Worm (Caenorhabditis elegans) whole organism, young adult: ENCODE data around the gene T25B9.2.

ENCODE experiments used
- aptf-3 ChIP-seq: fragments of 200-800 bp; sonication (Bioruptor generic); IDR thresholded peaks from 2 replicates; pipeline ENCODE4 v1.3.6; 2022; ENCODE audit warnings: missing genetic modification characterization, missing compliant biosample characterization
- ceh-27 ChIP-seq: fragments of 200-800 bp; sonication (Bioruptor generic); optimal IDR thresholded peaks from 2 replicates; lab custom pipeline; 2018; ENCODE audit warnings: mild to moderate bottlenecking, missing genetic modification characterization, moderate library complexity, missing compliant biosample characterization
- nfya-1 ChIP-seq: sonication (generic microtip); optimal IDR thresholded peaks from 2 replicates; lab custom pipeline; 2017; ENCODE audit warnings: antibody characterized with exemption, missing compliant biosample characterization, missing genetic modification characterization, borderline replicate concordance; ENCODE audit not compliant: insufficient read depth

ce11 chrIV:10737011-10737553 lies 14.6 kb downstream of the T25B9.2 start, which contains the start of gene grl-21:
- TF ChIP-seq ceh-27 (GFP tag; lab: Kevin White, UChicago) (no peak), nfya-1 (tag; lab: Kevin White, UChicago) (no peak), aptf-3 (GFP tag; lab: Robert Waterston, UW) (no peak)
